Worm (Caenorhabditis elegans): ENCODE measurements around the gene M163.7.

ce11 chrX:14495075-14495474, 30.5 kb downstream of the M163.7 start:
- no peak for TF ChIP-seq attf-6 (GFP tag; IDR thresholded peaks at IDR 0.05)
- TF ChIP-seq somi-1 (GFP tag; optimal IDR thresholded peaks at IDR 0.05) = no peak
- no peak for TF ChIP-seq B0035.1 (tag; optimal IDR thresholded peaks at IDR 0.05)
- no peak for TF ChIP-seq ztf-28 (GFP tag; IDR thresholded peaks at IDR 0.05)
- TF ChIP-seq F37B4.10 (GFP tag; IDR thresholded peaks at IDR 0.05) = no peak
- no peak for TF ChIP-seq lag-1 (GFP tag; IDR thresholded peaks at IDR 0.05)
- TF ChIP-seq ceh-58 (GFP tag; IDR thresholded peaks at IDR 0.05) = no peak
- TF ChIP-seq zfh-2 (GFP tag; conservative IDR thresholded peaks at IDR 0.05) = no peak
- TF ChIP-seq tlf-1 (GFP tag; optimal IDR thresholded peaks at IDR 0.05) = no peak
- no peak for TF ChIP-seq ama-1 (optimal IDR thresholded peaks at IDR 0.05)
- TF ChIP-seq ama-1 (GFP tag; optimal IDR thresholded peaks at IDR 0.05) = no peak
- no peak for TF ChIP-seq snpc-4 (GFP tag; optimal IDR thresholded peaks at IDR 0.05)
- TF ChIP-seq snpc-4 (tag; optimal IDR thresholded peaks at IDR 0.05) = no peak
